Worm (Caenorhabditis elegans): Measurements from ENCODE around the gene mrps-14.

DNA sequence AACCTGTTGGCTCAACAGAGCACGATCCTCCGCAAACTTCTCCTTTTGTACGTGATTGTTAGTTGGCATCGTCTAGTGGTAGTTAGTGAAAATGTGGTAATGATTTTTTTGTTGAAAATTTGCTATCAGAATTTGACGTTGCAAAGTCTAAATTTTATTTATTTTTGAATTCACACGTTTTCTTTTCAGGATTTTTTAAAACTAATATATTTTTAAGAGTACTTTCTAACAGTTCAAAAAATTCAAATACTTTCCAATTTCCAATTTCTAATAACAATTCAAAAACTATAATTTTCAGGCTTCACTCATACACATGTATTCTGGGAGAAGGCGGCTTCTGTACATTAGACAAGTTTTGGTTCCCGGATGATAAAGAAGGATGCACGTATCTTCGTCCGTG, 7.9 kb downstream of the mrps-14 start, which contains the start of gene ubxn-5:
- TF ChIP-seq ama-1 (optimal IDR thresholded peaks at IDR 0.05) (no peak), mbf-1 (tag; optimal IDR thresholded peaks at IDR 0.05) (no peak), lsy-2 (tag; optimal IDR thresholded peaks at IDR 0.05) (no peak)
